Fruit fly (Drosophila melanogaster) whole organism, wandering third instar larva: ENCODE results near the gene CG1647.

Experiments
- Abd-B ChIP-seq: fragments of >200 bp; optimal IDR thresholded peaks from 2 replicates; lab custom pipeline; 2017; ENCODE audit warnings: missing biosample characterization, missing genetic modification characterization
- CG32264 ChIP-seq: fragments of 200-800 bp; sonication (Bioruptor generic); optimal IDR thresholded peaks from 2 replicates; lab custom pipeline; 2016; ENCODE audit warnings: missing biosample characterization, missing genetic modification characterization
- Mio ChIP-seq: sonication (Bioruptor generic); optimal IDR thresholded peaks from 2 replicates; lab custom pipeline; 2016; ENCODE audit warnings: missing biosample characterization, missing genetic modification characterization
- OdsH ChIP-seq: fragments of 200-800 bp; sonication (Bioruptor generic); optimal IDR thresholded peaks from 2 replicates; lab custom pipeline; 2016; ENCODE audit warnings: missing biosample characterization, mild to moderate bottlenecking, missing genetic modification characterization
- Rel ChIP-seq, 2 experiments: fragments of 200-800 bp; sonication (Bioruptor generic) in 1 of 2; optimal IDR thresholded peaks; 2 replicates in 1 of 2; 3 replicates in 1 of 2; lab custom pipeline; 2016 to 2019; ENCODE audit warnings: mild to moderate bottlenecking in 2 of 2, missing biosample characterization in 2 of 2, missing genetic modification characterization in 2 of 2, moderate library complexity in 1 of 2
- dsf ChIP-seq: sonication (Bioruptor generic); optimal IDR thresholded peaks from 2 replicates; lab custom pipeline; 2016; ENCODE audit warnings: missing biosample characterization, missing genetic modification characterization, borderline replicate concordance
- foxo ChIP-seq, 2 experiments: fragments of 200-800 bp; sonication (Bioruptor generic); optimal IDR thresholded peaks; 2 replicates in 1 of 2; 3 replicates in 1 of 2; lab custom pipeline; 2016 to 2017; ENCODE audit warnings: missing biosample characterization in 2 of 2, missing genetic modification characterization in 2 of 2
- sv ChIP-seq: fragments of 200-800 bp; sonication (Bioruptor generic); optimal IDR thresholded peaks from 3 replicates; lab custom pipeline; 2016; ENCODE audit warnings: missing biosample characterization, missing genetic modification characterization
- woc ChIP-seq: sonication (Bioruptor generic); optimal IDR thresholded peaks from 2 replicates; lab custom pipeline; 2016; ENCODE audit warnings: missing biosample characterization, mild to moderate bottlenecking, missing genetic modification characterization

Gene CG1647

DNA sequence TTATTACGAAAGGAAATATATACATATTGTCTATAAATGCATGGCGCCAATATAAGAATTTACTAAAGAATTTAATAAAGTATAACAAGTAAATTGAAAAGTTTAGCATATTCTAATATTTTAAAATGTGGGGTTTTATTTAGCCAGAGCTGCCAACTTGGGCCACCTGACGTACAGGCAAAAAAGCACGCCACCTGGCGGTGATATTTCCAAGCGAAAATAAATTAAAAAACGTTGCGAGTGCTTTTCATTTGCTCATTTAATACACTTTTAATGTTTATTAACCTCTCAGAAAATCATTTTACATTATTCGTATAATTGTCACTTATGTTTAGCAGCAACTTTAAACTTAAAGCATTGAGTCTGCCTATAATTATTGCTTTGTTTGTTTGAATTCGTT is 50.3 kb downstream of the CG1647 start:
- no peak for TF ChIP-seq woc (GFP tag; lab: Kevin White, UChicago)
- no peak for TF ChIP-seq sv (GFP tag; lab: Kevin White, UChicago)
- TF ChIP-seq Rel (GFP tag; optimal IDR thresholded peaks at IDR 0.05; lab: Kevin White, UChicago): no peak
- peak; percentile 86 for TF ChIP-seq Rel (tag; optimal IDR thresholded peaks at IDR 0.05; lab: Kevin White, UChicago)
- no peak for TF ChIP-seq dsf (GFP tag; lab: Kevin White, UChicago)

DNA sequence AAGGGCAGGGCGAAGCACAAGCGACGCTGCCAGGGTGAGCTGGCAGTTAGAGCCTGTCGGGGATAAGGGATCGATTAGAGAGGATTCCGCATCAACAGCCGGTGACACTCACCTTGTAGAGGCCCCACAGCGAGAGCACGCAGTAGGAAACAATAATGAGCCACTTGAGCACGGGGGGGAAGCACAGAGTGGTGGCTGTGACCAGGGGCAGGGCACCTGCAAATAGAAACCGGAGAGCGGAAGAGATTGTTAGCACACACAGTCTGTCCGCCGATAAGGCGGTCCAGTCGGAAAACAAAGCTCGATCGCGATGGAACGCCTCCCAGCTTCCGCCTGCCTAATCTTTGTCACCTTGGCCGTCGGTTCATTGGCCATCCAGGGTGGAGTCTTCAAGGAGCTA is 52.6 kb downstream of the CG1647 start, which contains the start of gene Nepl17:
Gene Nepl17, plus strand, starts transcription at position 301 of the 400 bp plus-strand sequence.
- TF ChIP-seq Abd-B: no peak
- no peak for TF ChIP-seq OdsH (GFP tag; lab: Kevin White, UChicago)
- TF ChIP-seq CG32264 (GFP tag; lab: Kevin White, UChicago): no peak
- no peak for TF ChIP-seq Mio (GFP tag; lab: Kevin White, UChicago)
- no peak for TF ChIP-seq Rel (GFP tag; optimal IDR thresholded peaks at IDR 0.05; lab: Kevin White, UChicago)
- TF ChIP-seq Rel (tag; optimal IDR thresholded peaks at IDR 0.05; lab: Kevin White, UChicago): peak; percentile 56
- TF ChIP-seq foxo (GFP tag; optimal IDR thresholded peaks at IDR 0.05; lab: Kevin White, UChicago): no peak
